Fruit fly (Drosophila melanogaster): ENCODE data around the gene CG14451.

The CG14451 gene

DNA sequence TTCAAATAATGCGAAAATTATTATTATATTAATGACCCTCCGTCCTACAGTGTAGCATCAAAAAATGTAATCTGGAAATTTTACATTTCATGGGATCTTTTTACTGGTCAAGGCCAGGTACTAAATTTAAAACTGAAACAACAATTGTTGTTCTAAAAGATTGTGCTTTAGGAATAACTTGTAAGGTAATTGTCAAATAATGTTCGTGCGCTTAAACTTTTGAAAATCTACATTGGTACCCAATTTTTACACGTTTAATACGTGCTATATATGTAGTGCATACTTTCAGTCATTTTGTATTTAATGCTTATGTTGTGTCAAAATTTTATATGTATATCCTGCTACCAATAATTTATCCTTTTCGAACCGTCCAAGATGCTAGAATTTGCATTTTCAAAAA lies 11.7 kb upstream of the CG14451 start:
- no peak for TF ChIP-seq Hr83 (GFP tag; optimal IDR thresholded peaks at IDR 0.05; ENCODE audit: poor library complexity, severe bottlenecking)
- peak; percentile 42 for TF ChIP-seq Myc (optimal IDR thresholded peaks at IDR 0.05)

DNA sequence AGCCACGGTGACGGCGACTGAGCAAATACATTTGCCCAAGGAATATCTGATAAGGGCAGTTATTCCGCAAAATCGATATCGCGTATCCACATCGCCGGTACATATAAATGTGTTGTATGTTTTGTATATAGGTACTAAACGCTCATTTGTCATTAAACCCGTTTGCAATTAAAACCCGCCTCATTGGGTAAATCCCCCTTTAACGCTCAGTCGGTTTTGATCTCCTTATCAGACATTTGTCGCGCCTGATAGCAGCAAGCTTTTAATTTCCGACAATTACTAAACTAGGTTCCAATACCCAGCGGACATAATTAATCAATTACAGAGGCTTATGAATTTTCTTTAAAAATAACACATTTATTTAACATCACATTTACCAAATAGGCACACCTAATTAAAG lies 9.5 kb upstream of the CG14451 start:
- TF ChIP-seq Rel (GFP tag; optimal IDR thresholded peaks at IDR 0.05) (no peak), Rel (tag; optimal IDR thresholded peaks at IDR 0.05) (peak; percentile 92), Jra (GFP tag; optimal IDR thresholded peaks at IDR 0.05) (no peak)

DNA sequence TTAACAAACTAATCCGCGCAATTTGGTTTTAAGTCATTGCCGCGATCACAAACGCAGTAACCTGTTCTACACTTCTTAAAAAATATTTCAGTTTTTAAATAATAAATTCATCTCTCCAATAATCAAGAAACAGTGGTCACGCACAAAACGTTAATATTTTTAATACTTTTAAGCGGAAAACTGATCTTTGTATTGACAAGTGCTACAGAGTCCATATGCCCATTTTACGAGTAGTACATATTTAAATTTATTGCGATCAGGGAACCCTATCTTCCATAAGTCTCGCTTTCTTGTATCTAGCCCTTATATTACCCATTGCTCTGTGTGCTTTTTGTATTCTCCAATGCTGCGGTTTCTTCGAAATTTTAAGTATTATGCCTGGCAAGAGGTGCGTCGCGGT lies 7.6 kb upstream of the CG14451 start, which contains the start of gene CG32454:
Gene CG32454, plus strand, starts transcription at position 301 of the 400 bp plus-strand sequence.
- no peak for TF ChIP-seq GATAd (GFP tag; optimal IDR thresholded peaks at IDR 0.05)
- TF ChIP-seq fru (GFP tag; optimal IDR thresholded peaks at IDR 0.05): no peak
- no peak for TF ChIP-seq usp (GFP tag; optimal IDR thresholded peaks at IDR 0.05)
- TF ChIP-seq CG32264 (GFP tag; optimal IDR thresholded peaks at IDR 0.05): no peak
- no peak for TF ChIP-seq woc (GFP tag; optimal IDR thresholded peaks at IDR 0.05)
- no peak for TF ChIP-seq h (GFP tag; optimal IDR thresholded peaks at IDR 0.05)
- no peak for TF ChIP-seq Dfd (GFP tag; optimal IDR thresholded peaks at IDR 0.05)
- no peak for TF ChIP-seq Jra (GFP tag; optimal IDR thresholded peaks at IDR 0.05)
- TF ChIP-seq rgr (GFP tag; optimal IDR thresholded peaks at IDR 0.05): no peak
- no peak for TF ChIP-seq dl (GFP tag; optimal IDR thresholded peaks at IDR 0.05; ENCODE audit: insufficient read depth in 1 of 2, partially characterized antibody in 2 of 2)

DNA sequence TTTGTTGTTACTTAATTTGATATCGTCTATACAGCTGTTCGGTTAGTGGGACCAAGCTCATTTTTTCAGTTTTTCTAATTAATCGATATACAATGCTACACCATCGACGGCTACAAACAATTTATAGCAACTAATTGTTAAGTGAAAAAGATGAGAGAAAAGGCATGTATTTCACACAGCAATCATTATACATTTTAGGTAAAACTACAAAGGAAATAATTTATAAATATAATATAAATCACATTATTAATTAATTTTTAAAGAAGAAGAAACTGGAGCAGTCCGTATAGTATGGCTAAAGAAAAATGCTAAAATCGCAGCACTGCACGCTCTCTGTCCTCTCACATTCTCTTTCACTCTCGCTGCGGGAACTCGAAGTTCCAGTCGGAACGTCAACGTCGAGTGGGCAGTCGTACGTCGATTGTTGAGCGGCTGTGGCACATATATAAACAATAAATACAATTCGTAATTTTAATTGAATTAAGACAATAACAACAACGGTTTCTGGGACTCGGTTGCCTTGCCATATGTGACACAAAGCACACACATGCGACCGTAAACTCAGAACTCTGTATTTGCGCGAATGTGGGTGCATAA lies 5.9 kb upstream of the CG14451 start, which contains the start of the genes CG14450 and CG11367:
Gene CG14450, minus strand, starts transcription at position 51 of the 597 bp plus-strand sequence.
Gene CG11367, plus strand, starts transcription at position 373 of the 597 bp plus-strand sequence.
- peak; percentile 74 for TF ChIP-seq Dif (GFP tag; optimal IDR thresholded peaks at IDR 0.05; ENCODE audit: partially characterized antibody)
- TF ChIP-seq lola (GFP tag; optimal IDR thresholded peaks at IDR 0.05): no peak
- TF ChIP-seq rgr (GFP tag; optimal IDR thresholded peaks at IDR 0.05): no peak
- TF ChIP-seq Dfd (GFP tag; optimal IDR thresholded peaks at IDR 0.05): no peak
- peak; percentile 33 for TF ChIP-seq Hr83 (GFP tag; optimal IDR thresholded peaks at IDR 0.05; ENCODE audit: poor library complexity, severe bottlenecking)
- no peak for TF ChIP-seq Abd-B (GFP tag; optimal IDR thresholded peaks at IDR 0.05)
- no peak for TF ChIP-seq CrebA (GFP tag; optimal IDR thresholded peaks at IDR 0.05; ENCODE audit: borderline replicate concordance)
- peak; percentile 30 for TF ChIP-seq HLH106 (tag; optimal IDR thresholded peaks at IDR 0.05)
- no peak for TF ChIP-seq ey (GFP tag; optimal IDR thresholded peaks at IDR 0.05)
- TF ChIP-seq dl (GFP tag; optimal IDR thresholded peaks at IDR 0.05; ENCODE audit: insufficient read depth in 1 of 2, partially characterized antibody in 2 of 2): peak; percentile 2 to 55
- TF ChIP-seq OdsH (GFP tag; optimal IDR thresholded peaks at IDR 0.05): no peak
- TF ChIP-seq h (GFP tag; optimal IDR thresholded peaks at IDR 0.05): peak; percentile 52
- no peak for TF ChIP-seq brk (GFP tag; optimal IDR thresholded peaks at IDR 0.05)
- peak; percentile 35 for TF ChIP-seq sage (GFP tag; optimal IDR thresholded peaks at IDR 0.05)
- no peak for TF ChIP-seq GATAd (GFP tag; optimal IDR thresholded peaks at IDR 0.05)
- peak; percentile 79 for TF ChIP-seq Vsx2 (GFP tag; optimal IDR thresholded peaks at IDR 0.05; ENCODE audit: partially characterized antibody)
- no peak for TF ChIP-seq sv (GFP tag; optimal IDR thresholded peaks at IDR 0.05)
- no peak for TF ChIP-seq Rel (GFP tag; optimal IDR thresholded peaks at IDR 0.05)
- TF ChIP-seq Rel (tag; optimal IDR thresholded peaks at IDR 0.05): peak; percentile 33
- TF ChIP-seq CG9705 (GFP tag; optimal IDR thresholded peaks at IDR 0.05): peak; percentile 10
- peak; percentile 95 for TF ChIP-seq Myc (optimal IDR thresholded peaks at IDR 0.05)
- TF ChIP-seq woc (GFP tag; optimal IDR thresholded peaks at IDR 0.05): peak; percentile 64
- TF ChIP-seq pan (optimal IDR thresholded peaks at IDR 0.05): no peak
- no peak for TF ChIP-seq CG32264 (GFP tag; optimal IDR thresholded peaks at IDR 0.05)

DNA sequence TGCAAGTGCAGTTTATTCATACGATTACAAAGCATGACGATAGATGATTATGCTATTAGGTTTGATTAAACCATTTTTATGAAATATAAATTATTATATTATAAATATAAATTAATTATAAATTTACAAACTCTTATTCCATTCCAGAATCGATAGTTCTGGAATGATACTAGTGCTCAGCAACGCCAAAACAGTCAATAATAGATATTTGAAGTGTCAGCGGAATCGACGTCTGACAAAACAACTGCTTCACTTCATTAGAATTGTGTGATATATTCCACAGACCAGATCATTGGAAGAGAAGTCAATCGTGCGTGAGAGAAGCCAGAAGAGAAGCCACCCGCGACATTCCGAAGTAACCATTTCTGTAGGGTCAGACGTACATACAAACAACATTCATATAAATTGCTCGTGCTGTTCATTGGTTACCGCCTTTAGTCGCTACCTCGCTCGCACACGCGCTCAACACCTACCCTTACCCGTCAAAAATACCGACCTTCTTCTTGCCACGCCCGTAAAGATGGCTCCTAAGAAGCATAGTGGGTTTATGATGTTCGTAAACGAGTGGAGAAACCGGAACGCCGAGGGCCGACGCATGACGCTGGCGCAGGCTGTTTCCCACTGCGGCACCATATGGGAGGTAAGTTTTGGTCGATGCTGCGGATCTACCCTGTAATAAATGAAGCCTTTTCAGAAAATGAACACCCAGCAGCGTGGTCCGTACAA lies 2.3 kb upstream of the CG14451 start:
- TF ChIP-seq Dif (GFP tag; optimal IDR thresholded peaks at IDR 0.05; ENCODE audit: partially characterized antibody) (no peak), Vsx2 (GFP tag; optimal IDR thresholded peaks at IDR 0.05; ENCODE audit: partially characterized antibody) (no peak), dsf (GFP tag; optimal IDR thresholded peaks at IDR 0.05; ENCODE audit: borderline replicate concordance) (no peak), CG9705 (GFP tag; optimal IDR thresholded peaks at IDR 0.05) (no peak)

All from whole organism, wandering third instar larva.